Worm (Caenorhabditis elegans) whole organism, young adult: Measurements from ENCODE around the gene Y40B10A.9.

Source experiments
- C17E4.6 ChIP-seq: fragments of 200-800 bp; sonication (Bioruptor generic); IDR thresholded peaks from 2 replicates; pipeline ENCODE4 v1.3.6; 2022; ENCODE audit warnings: missing genetic modification reagents, missing genetic modification characterization, missing compliant biosample characterization
- F39B2.1 ChIP-seq: fragments of 200-800 bp; sonication (Bioruptor generic); IDR thresholded peaks from 2 replicates; pipeline ENCODE4 v1.3.6; 2022; ENCODE audit warnings: missing genetic modification reagents, missing genetic modification characterization, missing compliant biosample characterization
- ama-1 ChIP-seq, 3 experiments: fragments of 150-350 bp in 1 of 3; sonication (generic microtip) in 2 of 3; optimal IDR thresholded peaks; 2 replicates each; lab custom pipeline; 2014 to 2018; ENCODE audit warnings: missing biosample characterization in 2 of 3, missing genetic modification characterization in 2 of 3, missing genetic modification reagents in 2 of 3
- aptf-2 ChIP-seq: fragments of 200-800 bp; sonication (Bioruptor generic); conservative IDR thresholded peaks from 2 replicates; pipeline ENCODE4 v1.3.6; 2022; ENCODE audit warnings: missing genetic modification reagents, missing genetic modification characterization, missing compliant biosample characterization
- egl-44 ChIP-seq: fragments of 200-800 bp; sonication (Bioruptor generic); IDR thresholded peaks from 2 replicates; pipeline ENCODE4 v1.3.6; 2022; ENCODE audit warnings: missing genetic modification reagents, missing genetic modification characterization, missing compliant biosample characterization
- nfya-1 ChIP-seq: sonication (generic microtip); optimal IDR thresholded peaks from 2 replicates; lab custom pipeline; 2017; ENCODE audit warnings: antibody characterized with exemption, missing compliant biosample characterization, missing genetic modification characterization, borderline replicate concordance; ENCODE audit not compliant: insufficient read depth
- pha-4 ChIP-seq: fragments of 150-350 bp; sonication (generic microtip); optimal IDR thresholded peaks from 2 replicates; lab custom pipeline; 2014; ENCODE audit warnings: missing biosample characterization, missing genetic modification reagents, missing genetic modification characterization
- snpc-1.3 ChIP-seq: sonication (generic microtip); optimal IDR thresholded peaks from 2 replicates; lab custom pipeline; 2017; ENCODE audit warnings: missing genetic modification characterization, mild to moderate bottlenecking, missing compliant biosample characterization, antibody characterized with exemption, moderate library complexity, missing genotype, missing genetic modification reagents; ENCODE audit not compliant: insufficient read depth
- unc-62 ChIP-seq: fragments of 150-350 bp; optimal IDR thresholded peaks from 2 replicates; lab custom pipeline; 2014; ENCODE audit warnings: missing biosample characterization, missing genetic modification reagents, missing genetic modification characterization
- ztf-6 ChIP-seq: fragments of 200-800 bp; sonication (Bioruptor generic); IDR thresholded peaks from 2 replicates; pipeline ENCODE4 v1.3.6; 2022; ENCODE audit warnings: missing genetic modification reagents, missing genetic modification characterization, missing compliant biosample characterization

ce11 chrV:2050136-2050535 lies 22.6 kb downstream of the Y40B10A.9 start, which contains the start of gene comt-4:
- TF ChIP-seq unc-62 (GFP tag; lab: Kevin White, UChicago) (no peak), snpc-1.3 (no peak), ztf-6 (GFP tag; lab: Robert Waterston, UW) (no peak), F39B2.1 (GFP tag; lab: Robert Waterston, UW) (no peak), C17E4.6 (GFP tag; lab: Robert Waterston, UW) (no peak), egl-44 (no peak), pha-4 (tag; lab: Kevin White, UChicago) (no peak), nfya-1 (no peak), aptf-2 (GFP tag; lab: Robert Waterston, UW) (no peak), ama-1 (optimal IDR thresholded peaks at IDR 0.05; lab: Kevin White, UChicago) (no peak), ama-1 (GFP tag; optimal IDR thresholded peaks at IDR 0.05; lab: Kevin White, UChicago) (no peak)
